Worm (Caenorhabditis elegans) whole organism, L3 larva: ENCODE measurements around the gene dpy-23.

Experiments
- R02D3.7 ChIP-seq: fragments of 150-350 bp; optimal IDR thresholded peaks from 2 replicates; lab custom pipeline; 2014; ENCODE audit warnings: missing biosample characterization, missing genetic modification characterization
- ZK546.5 ChIP-seq: sonication (generic microtip); optimal IDR thresholded peaks from 2 replicates; lab custom pipeline; 2017; ENCODE audit warnings: missing biosample characterization, missing genetic modification characterization
- ceh-16 ChIP-seq: sonication (generic microtip); optimal IDR thresholded peaks from 2 replicates; lab custom pipeline; 2017; ENCODE audit warnings: missing biosample characterization, missing genetic modification characterization
- ceh-82 ChIP-seq: fragments of 150-350 bp; optimal IDR thresholded peaks from 2 replicates; lab custom pipeline; 2014; ENCODE audit warnings: missing biosample characterization, missing genetic modification characterization
- ceh-9 ChIP-seq: sonication (generic microtip); optimal IDR thresholded peaks from 2 replicates; lab custom pipeline; 2018; ENCODE audit warnings: missing biosample characterization, missing genetic modification characterization
- egl-27 ChIP-seq: sonication (generic microtip); optimal IDR thresholded peaks from 4 replicates; lab custom pipeline; 2017; ENCODE audit warnings: missing biosample characterization, missing genetic modification reagents, missing genetic modification characterization
- elt-1 ChIP-seq: fragments of 150-350 bp; optimal IDR thresholded peaks from 2 replicates; lab custom pipeline; 2014; ENCODE audit warnings: missing biosample characterization, missing genetic modification characterization
- elt-2 ChIP-seq: sonication (generic microtip); optimal IDR thresholded peaks from 2 replicates; lab custom pipeline; 2016; ENCODE audit warnings: missing genetic modification reagents, mild to moderate bottlenecking, missing genetic modification characterization, missing compliant biosample characterization
- eor-1 ChIP-seq, 2 experiments: fragments of 150-350 bp; optimal IDR thresholded peaks; 2 replicates each; lab custom pipeline; 2014 to 2018; ENCODE audit warnings: missing biosample characterization in 2 of 2, missing genetic modification characterization in 2 of 2
- fkh-10 ChIP-seq: sonication (generic microtip); optimal IDR thresholded peaks from 2 replicates; lab custom pipeline; 2017; ENCODE audit warnings: missing biosample characterization, missing genetic modification reagents, missing genetic modification characterization
- fkh-2 ChIP-seq: fragments of 150-350 bp; optimal IDR thresholded peaks from 2 replicates; lab custom pipeline; 2014; ENCODE audit warnings: missing biosample characterization, missing genetic modification reagents, missing genetic modification characterization
- hmg-11 ChIP-seq: sonication (generic microtip); optimal IDR thresholded peaks from 2 replicates; lab custom pipeline; 2016; ENCODE audit warnings: missing genetic modification characterization, missing compliant biosample characterization
- jun-1 ChIP-seq: fragments of 150-350 bp; optimal IDR thresholded peaks from 2 replicates; lab custom pipeline; 2014; ENCODE audit warnings: missing biosample characterization, missing genetic modification reagents, missing genetic modification characterization
- lin-15B ChIP-seq: fragments of 150-350 bp; optimal IDR thresholded peaks from 2 replicates; lab custom pipeline; 2014; ENCODE audit warnings: missing biosample characterization, missing genetic modification characterization
- lin-39 ChIP-seq: fragments of 150-350 bp; optimal IDR thresholded peaks from 2 replicates; lab custom pipeline; 2018; ENCODE audit warnings: missing biosample characterization, missing genetic modification reagents, missing genetic modification characterization
- lsy-12 ChIP-seq: sonication (generic microtip); optimal IDR thresholded peaks from 2 replicates; lab custom pipeline; 2016; ENCODE audit warnings: mild to moderate bottlenecking, missing genetic modification characterization, missing compliant biosample characterization
- mdl-1 ChIP-seq: fragments of 150-350 bp; optimal IDR thresholded peaks from 2 replicates; lab custom pipeline; 2014; ENCODE audit warnings: missing biosample characterization, missing genetic modification characterization
- mml-1 ChIP-seq: fragments of 150-350 bp; sonication (generic microtip); optimal IDR thresholded peaks from 3 replicates; lab custom pipeline; 2014; ENCODE audit warnings: missing biosample characterization, missing genetic modification characterization
- nfya-1 ChIP-seq: sonication (generic microtip); optimal IDR thresholded peaks from 2 replicates; lab custom pipeline; 2017; ENCODE audit warnings: missing genetic modification characterization, mild to moderate bottlenecking, missing compliant biosample characterization, antibody characterized with exemption, moderate library complexity; ENCODE audit not compliant: insufficient read depth
- nhr-11 ChIP-seq: fragments of 150-350 bp; optimal IDR thresholded peaks from 2 replicates; lab custom pipeline; 2014; ENCODE audit warnings: missing biosample characterization, missing genetic modification characterization
- nhr-23 ChIP-seq: fragments of 150-350 bp; optimal IDR thresholded peaks from 2 replicates; lab custom pipeline; 2014; ENCODE audit warnings: missing biosample characterization, missing genetic modification reagents, missing genetic modification characterization
- nhr-237 ChIP-seq: fragments of 150-350 bp; optimal IDR thresholded peaks from 2 replicates; lab custom pipeline; 2014; ENCODE audit warnings: missing biosample characterization, missing genetic modification characterization
- nhr-25 ChIP-seq: sonication (generic microtip); optimal IDR thresholded peaks from 2 replicates; lab custom pipeline; 2017; ENCODE audit warnings: missing biosample characterization, missing genetic modification characterization
- nhr-43 ChIP-seq: sonication (generic microtip); optimal IDR thresholded peaks from 2 replicates; lab custom pipeline; 2016; ENCODE audit warnings: mild to moderate bottlenecking, missing genetic modification characterization, missing compliant biosample characterization; ENCODE audit not compliant: poor library complexity, severe bottlenecking
- nhr-67 ChIP-seq: fragments of 150-350 bp; optimal IDR thresholded peaks from 2 replicates; lab custom pipeline; 2014; ENCODE audit warnings: missing biosample characterization, missing genetic modification characterization
- nhr-77 ChIP-seq: fragments of 150-350 bp; optimal IDR thresholded peaks from 2 replicates; lab custom pipeline; 2014; ENCODE audit warnings: missing biosample characterization, missing genetic modification characterization
- pha-4 ChIP-seq: fragments of 150-350 bp; optimal IDR thresholded peaks from 2 replicates; lab custom pipeline; 2014; ENCODE audit warnings: missing biosample characterization, missing genetic modification reagents, missing genetic modification characterization
- pqm-1 ChIP-seq: fragments of 150-350 bp; optimal IDR thresholded peaks from 2 replicates; lab custom pipeline; 2017; ENCODE audit warnings: missing biosample characterization, missing genetic modification characterization, inconsistent platforms
- skn-1 ChIP-seq: fragments of 150-350 bp; optimal IDR thresholded peaks from 2 replicates; lab custom pipeline; 2014; ENCODE audit warnings: missing biosample characterization, missing genetic modification characterization
- snpc-4 ChIP-seq: fragments of 150-350 bp; optimal IDR thresholded peaks from 2 replicates; lab custom pipeline; 2014; ENCODE audit warnings: missing biosample characterization, missing genetic modification characterization
- tbx-2 ChIP-seq: sonication (generic microtip); optimal IDR thresholded peaks from 2 replicates; lab custom pipeline; 2016; ENCODE audit warnings: mild to moderate bottlenecking, missing genetic modification characterization, missing compliant biosample characterization
- unc-39 ChIP-seq: sonication (generic microtip); optimal IDR thresholded peaks from 4 replicates; lab custom pipeline; 2017; ENCODE audit warnings: missing biosample characterization, missing genetic modification characterization
- unc-62 ChIP-seq: fragments of 150-350 bp; sonication (generic microtip); optimal IDR thresholded peaks from 4 replicates; lab custom pipeline; 2014; ENCODE audit warnings: missing biosample characterization, missing genetic modification reagents, missing genetic modification characterization
- zag-1 ChIP-seq: fragments of 150-350 bp; optimal IDR thresholded peaks from 2 replicates; lab custom pipeline; 2014; ENCODE audit warnings: missing biosample characterization, missing genetic modification characterization
- ztf-11 ChIP-seq: fragments of 150-350 bp; optimal IDR thresholded peaks from 2 replicates; lab custom pipeline; 2014; ENCODE audit warnings: missing biosample characterization, missing genetic modification characterization

The dpy-23 gene

DNA sequence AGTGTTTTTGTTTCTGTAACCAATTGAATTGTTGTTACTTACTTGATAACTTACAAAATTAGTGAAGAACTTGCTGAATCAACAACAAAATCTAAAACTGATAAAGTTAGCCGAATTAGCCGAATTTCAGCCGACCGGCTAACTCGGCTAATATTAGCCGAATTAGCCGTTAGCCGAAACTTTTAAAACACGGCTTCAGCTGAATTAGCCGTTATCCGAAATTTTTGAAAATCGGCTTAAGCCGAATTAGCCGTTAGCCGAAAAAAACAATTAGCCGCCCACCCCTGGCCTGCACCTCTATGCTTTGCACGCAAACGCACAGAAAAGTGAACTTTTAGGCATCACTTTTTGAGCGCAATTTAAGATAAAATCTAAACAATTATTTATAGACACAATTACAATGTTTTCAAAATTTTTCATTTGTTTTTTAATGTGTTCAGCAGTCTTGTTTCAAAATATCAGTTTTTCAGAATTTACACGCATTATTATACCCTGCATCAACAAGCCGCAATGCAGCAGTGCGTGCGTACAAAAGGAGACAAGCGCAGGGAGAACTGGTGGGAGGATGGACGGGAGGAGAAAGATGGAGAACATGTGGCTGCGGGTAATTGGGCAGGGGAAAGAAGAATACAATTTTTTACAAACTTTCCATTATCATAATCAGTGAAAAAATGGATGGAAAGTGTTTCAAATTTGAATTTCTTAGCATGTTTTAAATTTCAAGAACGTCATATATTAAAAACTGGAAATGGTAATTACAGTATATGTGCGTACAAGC is 6.1 kb downstream of the dpy-23 start (continued):
- TF ChIP-seq elt-2 (tag; lab: Kevin White, UChicago) (peak; percentile 62), pqm-1 (peak; percentile 21), lin-39 (tag; lab: Kevin White, UChicago) (peak; percentile 83), ztf-11 (tag; lab: Kevin White, UChicago) (no peak), ceh-9 (tag; lab: Kevin White, UChicago) (no peak)

DNA sequence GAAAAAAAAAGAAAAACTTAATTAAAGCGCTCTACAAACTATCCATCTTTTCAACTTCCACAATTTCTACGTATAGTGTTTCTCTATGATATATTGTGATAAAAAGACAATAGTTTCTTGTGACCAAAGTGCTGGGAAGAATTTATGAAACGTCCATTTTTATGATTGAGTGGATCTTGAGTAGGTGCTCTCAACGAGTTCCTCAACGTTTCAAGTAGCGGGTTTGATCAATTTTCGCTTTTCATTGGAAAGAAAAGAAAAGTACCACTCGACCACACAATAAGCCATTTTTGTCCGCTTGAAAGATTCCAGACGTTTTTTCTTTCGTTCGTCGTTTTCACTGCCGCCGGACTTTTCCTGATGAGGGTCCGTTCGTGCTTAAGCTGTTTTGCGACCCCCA is 8.3 kb downstream of the dpy-23 start:
- TF ChIP-seq nhr-43 (tag; lab: Kevin White, UChicago): no peak

DNA sequence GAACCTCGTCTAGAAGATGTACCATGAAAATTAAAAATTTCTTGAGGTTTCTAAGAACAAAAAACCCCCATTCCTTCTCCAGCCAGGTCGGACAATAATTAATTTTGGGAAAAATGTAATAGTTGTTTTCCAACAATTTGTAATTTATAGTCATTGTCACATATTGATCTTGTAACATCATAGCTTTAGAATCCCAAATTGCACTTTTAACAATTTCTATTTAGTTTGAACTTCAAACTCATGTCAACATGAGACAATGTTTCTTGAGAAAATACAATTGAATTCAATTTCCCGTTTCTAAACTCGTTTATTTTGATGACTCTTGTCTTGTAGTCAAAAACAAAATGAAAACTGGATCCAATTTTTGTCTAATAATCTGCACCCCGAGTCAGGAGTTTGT is 11.1 kb downstream of the dpy-23 start:
- TF ChIP-seq nhr-77: no peak
- no peak for TF ChIP-seq eor-1 (tag; optimal IDR thresholded peaks at IDR 0.05; lab: Kevin White, UChicago)
- no peak for TF ChIP-seq elt-2 (tag; lab: Kevin White, UChicago)
- TF ChIP-seq elt-1 (tag; lab: Kevin White, UChicago): no peak
- TF ChIP-seq ceh-9 (tag; lab: Kevin White, UChicago): no peak
- TF ChIP-seq ceh-82 (tag; lab: Kevin White, UChicago): no peak
- TF ChIP-seq ceh-16 (tag; lab: Kevin White, UChicago): no peak
- TF ChIP-seq pqm-1: no peak
- no peak for TF ChIP-seq tbx-2 (tag; lab: Kevin White, UChicago)
- TF ChIP-seq fkh-10 (GFP tag; lab: Kevin White, UChicago): no peak
- TF ChIP-seq nhr-237 (tag; lab: Kevin White, UChicago): no peak
- no peak for TF ChIP-seq jun-1 (tag; lab: Kevin White, UChicago)
- TF ChIP-seq nhr-25 (tag; lab: Kevin White, UChicago): no peak
- no peak for TF ChIP-seq ZK546.5 (tag; lab: Kevin White, UChicago)
- no peak for TF ChIP-seq pha-4
- TF ChIP-seq fkh-2 (tag; lab: Kevin White, UChicago): no peak
- TF ChIP-seq nhr-67: no peak

DNA sequence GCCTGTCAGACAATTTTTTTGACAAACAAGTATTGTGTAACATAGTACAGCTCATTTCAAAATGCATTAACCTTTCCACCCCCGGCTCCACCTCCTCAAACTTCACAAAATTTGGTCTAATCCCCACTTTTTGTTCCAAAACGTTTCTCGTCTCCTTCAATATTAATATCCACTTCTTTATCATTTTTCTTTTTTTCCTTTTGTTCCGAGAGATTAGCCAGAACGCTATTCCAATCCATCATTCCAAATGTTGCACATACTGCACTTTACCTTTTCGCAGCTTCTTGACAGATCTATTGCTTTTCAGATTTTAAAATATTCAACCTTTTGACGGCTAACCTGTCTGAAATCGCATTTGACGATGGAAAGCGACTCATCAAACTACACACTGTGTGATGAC is 13.7 kb downstream of the dpy-23 start, which contains the start of gene D1079.1:
D1079.1 (plus strand) TSS at position 301 of the 400 bp plus-strand sequence.
- TF ChIP-seq mdl-1 (tag; lab: Kevin White, UChicago) (no peak), lin-39 (tag; lab: Kevin White, UChicago) (no peak), skn-1 (tag; lab: Kevin White, UChicago) (no peak), zag-1 (tag; lab: Kevin White, UChicago) (no peak), pha-4 (no peak), ztf-11 (tag; lab: Kevin White, UChicago) (no peak), R02D3.7 (tag; lab: Kevin White, UChicago) (no peak), nhr-11 (no peak), unc-62 (GFP tag; lab: Kevin White, UChicago) (no peak), nhr-77 (no peak), ceh-16 (tag; lab: Kevin White, UChicago) (no peak), lin-15B (tag; lab: Kevin White, UChicago) (no peak), nhr-25 (tag; lab: Kevin White, UChicago) (no peak), unc-39 (no peak), lsy-12 (tag; lab: Kevin White, UChicago) (no peak)

DNA sequence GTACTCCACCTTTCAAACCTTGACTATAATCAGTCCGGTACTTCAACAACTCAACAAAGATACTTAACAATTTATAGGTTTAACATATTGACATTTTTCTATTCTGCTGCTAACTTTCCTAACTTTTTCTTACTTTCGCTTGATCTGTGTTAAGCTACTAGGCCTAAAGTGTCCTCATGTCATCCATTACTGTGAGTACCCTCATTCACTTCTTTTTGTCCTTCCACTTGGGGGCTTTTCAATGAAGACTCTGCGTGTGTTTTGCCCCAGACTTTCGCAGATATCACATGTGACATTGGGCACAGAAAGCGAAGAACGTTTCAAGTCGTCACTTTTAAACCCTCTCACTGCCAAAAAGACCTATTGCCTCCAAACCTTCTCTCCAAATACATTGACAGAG is 15.6 kb downstream of the dpy-23 start:
- TF ChIP-seq snpc-4 (tag; lab: Kevin White, UChicago) (no peak), unc-62 (GFP tag; lab: Kevin White, UChicago) (peak; percentile 29), lin-39 (tag; lab: Kevin White, UChicago) (peak; percentile 60), eor-1 (tag; optimal IDR thresholded peaks at IDR 0.05; lab: Kevin White, UChicago) (no peak), lsy-12 (tag; lab: Kevin White, UChicago) (no peak), elt-1 (tag; lab: Kevin White, UChicago) (peak; percentile 35), fkh-2 (tag; lab: Kevin White, UChicago) (no peak)

DNA sequence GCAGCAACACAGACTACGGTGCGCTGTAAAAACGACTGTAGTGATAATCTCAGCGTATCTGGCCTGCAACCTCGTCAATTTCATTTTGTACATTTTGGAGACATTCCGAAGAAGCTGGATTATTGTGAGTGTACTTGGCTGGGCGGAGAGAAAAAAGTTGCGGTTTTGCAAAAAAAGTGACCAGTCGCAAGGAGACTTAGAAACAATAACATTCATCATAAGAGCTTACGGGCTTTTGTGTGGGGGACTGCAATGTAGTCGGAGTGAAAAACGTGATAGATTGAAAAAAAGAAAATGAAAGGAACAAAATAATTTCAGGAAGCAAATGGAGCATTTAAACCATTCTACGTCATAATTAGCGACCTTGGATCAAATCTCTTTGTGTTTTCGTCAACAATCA is 19.3 kb downstream of the dpy-23 start:
- TF ChIP-seq fkh-10 (GFP tag; lab: Kevin White, UChicago) (no peak), lin-15B (tag; lab: Kevin White, UChicago) (no peak), tbx-2 (tag; lab: Kevin White, UChicago) (no peak), elt-2 (tag; lab: Kevin White, UChicago) (no peak), skn-1 (tag; lab: Kevin White, UChicago) (no peak), R02D3.7 (tag; lab: Kevin White, UChicago) (no peak), nhr-67 (no peak), egl-27 (tag; lab: Kevin White, UChicago) (no peak), mml-1 (tag; lab: Kevin White, UChicago) (no peak), ZK546.5 (tag; lab: Kevin White, UChicago) (no peak), hmg-11 (no peak), nhr-23 (tag; lab: Kevin White, UChicago) (no peak), snpc-4 (tag; lab: Kevin White, UChicago) (no peak), lin-39 (tag; lab: Kevin White, UChicago) (peak; percentile 38), nfya-1 (tag; lab: Kevin White, UChicago) (peak; percentile 17), nhr-43 (tag; lab: Kevin White, UChicago) (no peak)
